Fruit fly (Drosophila melanogaster): ENCODE data around the gene msl-1.

DNA sequence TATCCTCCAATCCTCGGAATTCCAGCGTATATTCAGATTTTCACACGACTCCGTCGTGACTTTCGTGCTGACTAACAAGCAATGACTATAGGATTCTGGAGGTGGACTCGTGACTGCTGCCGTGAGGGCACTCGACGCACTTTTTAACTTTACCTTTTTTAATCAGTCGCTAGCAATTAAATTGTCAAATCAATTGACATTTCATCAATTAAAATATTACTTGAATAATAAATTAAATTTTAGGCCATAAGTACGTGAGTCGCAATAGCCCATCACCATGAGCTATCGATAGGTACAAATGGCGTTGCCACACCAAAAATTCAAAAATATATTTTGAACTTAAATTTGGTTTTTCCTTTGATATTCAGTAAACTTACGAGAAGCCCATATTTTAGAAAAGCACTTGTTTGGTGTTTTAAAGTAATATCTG lies 17.0 kb upstream of the msl-1 start, which contains the start of gene Jwa:
- TF ChIP-seq usp (GFP tag; optimal IDR thresholded peaks at IDR 0.05) (no peak), EcR (GFP tag; optimal IDR thresholded peaks at IDR 0.05) (no peak), psq (optimal IDR thresholded peaks at IDR 0.05) (no peak)
